Fruit fly (Drosophila melanogaster): Measurements from ENCODE around the gene CG13786.

CG13786 gene

dm6 chr2L:7270270-7270669 is 17.5 kb upstream of the CG13786 start (continued):
- TF ChIP-seq kah (GFP tag; optimal IDR thresholded peaks at IDR 0.05) (no peak), cwo (GFP tag; optimal IDR thresholded peaks at IDR 0.05) (no peak), bab2 (GFP tag; optimal IDR thresholded peaks at IDR 0.05) (peak; percentile 3), Sry-β (GFP tag; optimal IDR thresholded peaks at IDR 0.05) (no peak), Meics (GFP tag; optimal IDR thresholded peaks at IDR 0.05) (no peak), wdn (GFP tag; IDR thresholded peaks at IDR 0.05) (no peak), org-1 (GFP tag; optimal IDR thresholded peaks at IDR 0.05) (no peak), CG8290 (GFP tag; optimal IDR thresholded peaks at IDR 0.05) (no peak), CG8290 (tag; optimal IDR thresholded peaks at IDR 0.05) (no peak), Ssrp (tag; optimal IDR thresholded peaks at IDR 0.05) (peak; percentile 64), H15 (GFP tag; IDR thresholded peaks at IDR 0.05) (no peak), CG15073 (GFP tag; optimal IDR thresholded peaks at IDR 0.05) (no peak), CG8281 (tag; optimal IDR thresholded peaks at IDR 0.05) (no peak), ttk (GFP tag; IDR thresholded peaks at IDR 0.05) (no peak), psq (GFP tag; optimal IDR thresholded peaks at IDR 0.05) (peak; percentile 12), CG17568 (GFP tag; optimal IDR thresholded peaks at IDR 0.05) (no peak), Hr39 (optimal IDR thresholded peaks at IDR 0.05) (no peak), Dip3 (GFP tag; optimal IDR thresholded peaks at IDR 0.05) (no peak), klu (GFP tag; IDR thresholded peaks at IDR 0.05) (no peak), CG7928 (GFP tag; optimal IDR thresholded peaks at IDR 0.05) (no peak), Ravus (GFP tag; IDR thresholded peaks at IDR 0.05) (no peak), gfzf (GFP tag; optimal IDR thresholded peaks at IDR 0.05) (no peak), Oaz (GFP tag; IDR thresholded peaks at IDR 0.05) (no peak), ATbp (GFP tag; optimal IDR thresholded peaks at IDR 0.05) (peak; percentile 18), yki (optimal IDR thresholded peaks at IDR 0.05) (no peak), CG11560 (tag; IDR thresholded peaks at IDR 0.05) (no peak), CG7556 (GFP tag; optimal IDR thresholded peaks at IDR 0.05) (peak; percentile 38), twi (tag; optimal IDR thresholded peaks at IDR 0.05) (peak; percentile 45), rib (GFP tag; IDR thresholded peaks at IDR 0.05) (no peak), CG1792 (GFP tag; optimal IDR thresholded peaks at IDR 0.05) (no peak), CG30431 (GFP tag; optimal IDR thresholded peaks at IDR 0.05) (no peak), MTF-1 (GFP tag; optimal IDR thresholded peaks at IDR 0.05; ENCODE audit: borderline replicate concordance) (peak; percentile 20), zen (tag; optimal IDR thresholded peaks at IDR 0.05) (peak; percentile 69), salm (tag; optimal IDR thresholded peaks at IDR 0.05) (no peak), exex (tag; optimal IDR thresholded peaks at IDR 0.05) (no peak), CG7987 (GFP tag; optimal IDR thresholded peaks at IDR 0.05) (no peak), PHDP (tag; optimal IDR thresholded peaks at IDR 0.05) (peak; percentile 33), esg (GFP tag; conservative IDR thresholded peaks at IDR 0.05) (no peak), CG31224 (GFP tag; IDR thresholded peaks at IDR 0.05) (no peak), sens-2 (GFP tag; IDR thresholded peaks at IDR 0.05) (no peak), CG9817 (tag; optimal IDR thresholded peaks at IDR 0.05) (no peak), Mrtf (GFP tag; IDR thresholded peaks at IDR 0.05) (no peak), fd96Cb (tag; optimal IDR thresholded peaks at IDR 0.05) (peak; percentile 68), Xbp1 (GFP tag; optimal IDR thresholded peaks at IDR 0.05) (peak; percentile 57), Jarid2 (GFP tag; optimal IDR thresholded peaks at IDR 0.05) (no peak), pfk (GFP tag; optimal IDR thresholded peaks at IDR 0.05) (no peak), Asciz (GFP tag; optimal IDR thresholded peaks at IDR 0.05) (peak; percentile 55), Hey (tag; optimal IDR thresholded peaks at IDR 0.05) (no peak), CG18011 (GFP tag; optimal IDR thresholded peaks at IDR 0.05) (no peak), crc (GFP tag; optimal IDR thresholded peaks at IDR 0.05) (no peak), Bteb2 (GFP tag; optimal IDR thresholded peaks at IDR 0.05) (no peak), Atf-2 (GFP tag; optimal IDR thresholded peaks at IDR 0.05) (no peak), pnt (GFP tag; optimal IDR thresholded peaks at IDR 0.05) (peak; percentile 10)
